Fruit fly (Drosophila melanogaster): ENCODE measurements around the gene mex1.

The mex1 gene

dm6 chr3L:15563058-15563850 lies 43.9 kb upstream of the mex1 start, which contains the start of the genes CG7739 and SCCRO (continued):
- no peak for TF ChIP-seq CG15479 (GFP tag; optimal IDR thresholded peaks at IDR 0.05)
- no peak for TF ChIP-seq ac (GFP tag; optimal IDR thresholded peaks at IDR 0.05)
- no peak for TF ChIP-seq CG1792 (GFP tag; optimal IDR thresholded peaks at IDR 0.05)
- peak in 1 of 2 experiments; percentile 67 for TF ChIP-seq bsh (GFP tag; optimal IDR thresholded peaks at IDR 0.05)
- TF ChIP-seq hbn (GFP tag; IDR thresholded peaks at IDR 0.05; ENCODE audit: partially characterized antibody): peak; percentile 34; the same call in 1 of the 2 replicates
- no peak for TF ChIP-seq run (tag; optimal IDR thresholded peaks at IDR 0.05)
- TF ChIP-seq CG31388 (GFP tag; optimal IDR thresholded peaks at IDR 0.05): no peak
- peak; percentile 40 for TF ChIP-seq CG13624 (GFP tag; optimal IDR thresholded peaks at IDR 0.05)
- peak; percentile 35 for TF ChIP-seq CG18599 (GFP tag; optimal IDR thresholded peaks at IDR 0.05)
- TF ChIP-seq fu2 (GFP tag; optimal IDR thresholded peaks at IDR 0.05): peak; percentile 14
- TF ChIP-seq CG13894 (tag; optimal IDR thresholded peaks at IDR 0.05): no peak
- no peak for TF ChIP-seq pnt (GFP tag; optimal IDR thresholded peaks at IDR 0.05)
- TF ChIP-seq sr (GFP tag; IDR thresholded peaks at IDR 0.05): no peak
- no peak for TF ChIP-seq so (GFP tag; IDR thresholded peaks at IDR 0.05)
- TF ChIP-seq CG10654 (GFP tag; optimal IDR thresholded peaks at IDR 0.05): peak; percentile 39
- peak; percentile 51; the same call in 1 of the 3 replicates for TF ChIP-seq B-H1 (GFP tag; IDR thresholded peaks at IDR 0.05)
- TF ChIP-seq CG3163 (GFP tag; optimal IDR thresholded peaks at IDR 0.05): no peak
- peak; percentile 71 for TF ChIP-seq CG9817 (tag; optimal IDR thresholded peaks at IDR 0.05)
- no peak for TF ChIP-seq sim (GFP tag; IDR thresholded peaks at IDR 0.05)
- TF ChIP-seq knrl (GFP tag; IDR thresholded peaks at IDR 0.05; ENCODE audit: partially characterized antibody): no peak; the same call in 2 of the 3 replicates
- TF ChIP-seq CG1024 (GFP tag; IDR thresholded peaks at IDR 0.05): peak; percentile 62; the same call in 1 of the 2 replicates
- no peak for TF ChIP-seq CG30431 (GFP tag; optimal IDR thresholded peaks at IDR 0.05)
- 0 out of 2 replicates have a peak, but pooled peaks have one; percentile 5 for TF ChIP-seq Taf1 (GFP tag; IDR thresholded peaks at IDR 0.05)
- TF ChIP-seq CG1647 (GFP tag; optimal IDR thresholded peaks at IDR 0.05): peak; percentile 7
- TF ChIP-seq emc (GFP tag; optimal IDR thresholded peaks at IDR 0.05): no peak
- TF ChIP-seq CG5245 (GFP tag; optimal IDR thresholded peaks at IDR 0.05): peak; percentile 44
- peak; percentile 43 to 67 for TF ChIP-seq Hr51 (GFP tag; optimal IDR thresholded peaks at IDR 0.05)
- TF ChIP-seq ken (GFP tag; IDR thresholded peaks at IDR 0.05): 0 out of 3 replicates have a peak, but pooled peaks have one; percentile 52
- peak; percentile 27 for TF ChIP-seq Nf-YB (GFP tag; optimal IDR thresholded peaks at IDR 0.05)
- peak; percentile 81 for TF ChIP-seq CG9932 (GFP tag; IDR thresholded peaks at IDR 0.05)
- TF ChIP-seq ash1 (GFP tag; optimal IDR thresholded peaks at IDR 0.05): no peak
- peak; percentile 15 for TF ChIP-seq az2 (GFP tag; optimal IDR thresholded peaks at IDR 0.05)
- TF ChIP-seq gem (tag; optimal IDR thresholded peaks at IDR 0.05): peak; percentile 83
- TF ChIP-seq CG5953 (GFP tag; IDR thresholded peaks at IDR 0.05): no peak
- no peak for TF ChIP-seq CG11093 (GFP tag; IDR thresholded peaks at IDR 0.05)
- TF ChIP-seq CG11560 (tag; IDR thresholded peaks at IDR 0.05): no peak; the same call in 2 of the 3 replicates
- no peak for TF ChIP-seq caup (GFP tag; optimal IDR thresholded peaks at IDR 0.05; ENCODE audit: severe bottlenecking)
- TF ChIP-seq seq (GFP tag; IDR thresholded peaks at IDR 0.05): no peak
- peak; percentile 7; the same call in 1 of the 3 replicates for TF ChIP-seq vnd (GFP tag; IDR thresholded peaks at IDR 0.05; ENCODE audit: partially characterized antibody)
- peak; percentile 30 for TF ChIP-seq Dip3 (GFP tag; optimal IDR thresholded peaks at IDR 0.05)
- no peak for TF ChIP-seq btn (GFP tag; optimal IDR thresholded peaks at IDR 0.05)
- TF ChIP-seq mld (GFP tag; IDR thresholded peaks at IDR 0.05; ENCODE audit: partially characterized antibody): no peak
- peak; percentile 18 for TF ChIP-seq Max (GFP tag; optimal IDR thresholded peaks at IDR 0.05)
- peak; percentile 71 for TF ChIP-seq CG14441 (GFP tag; IDR thresholded peaks at IDR 0.05)
- no peak for TF ChIP-seq HLHmδ (GFP tag; optimal IDR thresholded peaks at IDR 0.05)
- no peak for TF ChIP-seq HHEX (GFP tag; optimal IDR thresholded peaks at IDR 0.05)
- no peak for TF ChIP-seq hth (optimal IDR thresholded peaks at IDR 0.05)
- TF ChIP-seq CG4854 (GFP tag; optimal IDR thresholded peaks at IDR 0.05): no peak
- TF ChIP-seq CG14014 (GFP tag; IDR thresholded peaks at IDR 0.05): peak; percentile 76; the same call in 1 of the 2 replicates

All from whole organism, embryonic.